Worm (Caenorhabditis elegans) whole organism, L4 larva: ENCODE results near the gene acbp-8.

Experiments
- ceh-62 ChIP-seq: sonication (generic microtip); optimal IDR thresholded peaks from 2 replicates; lab custom pipeline; 2017; ENCODE audit warnings: missing biosample characterization, missing genetic modification characterization
- gei-8 ChIP-seq: fragments of 200-800 bp; sonication (Bioruptor generic); optimal IDR thresholded peaks from 2 replicates; lab custom pipeline; 2018; ENCODE audit warnings: mild to moderate bottlenecking, missing genetic modification characterization, missing compliant biosample characterization
- lin-15B ChIP-seq: fragments of 150-350 bp; sonication (generic microtip); optimal IDR thresholded peaks from 3 replicates; lab custom pipeline; 2014; ENCODE audit warnings: missing biosample characterization, missing genetic modification characterization
- lsy-2 ChIP-seq, 2 experiments: fragments of 150-350 bp in 1 of 2; sonication (generic microtip) in 1 of 2; optimal IDR thresholded peaks; 2 replicates each; lab custom pipeline; 2014 to 2017; ENCODE audit warnings: missing biosample characterization in 2 of 2, missing genetic modification characterization in 2 of 2
- mxl-2 ChIP-seq: fragments of 200-800 bp; sonication (Bioruptor generic); conservative IDR thresholded peaks from 2 replicates; pipeline ENCODE4 v1.3.6; 2022; ENCODE audit warnings: missing genetic modification reagents, missing genetic modification characterization, missing compliant biosample characterization
- nhr-11 ChIP-seq: fragments of 150-350 bp; optimal IDR thresholded peaks from 2 replicates; lab custom pipeline; 2014; ENCODE audit warnings: missing biosample characterization, missing genetic modification characterization

ce11 chrIII:2636137-2636536, 7.3 kb downstream of the acbp-8 start, which contains the start of gene zmp-2:
- TF ChIP-seq lin-15B (tag; lab: Kevin White, UChicago) (no peak), lsy-2 (tag; optimal IDR thresholded peaks at IDR 0.05; lab: Kevin White, UChicago) (no peak), mxl-2 (no peak), nhr-11 (tag; lab: Kevin White, UChicago) (no peak), ceh-62 (no peak), gei-8 (GFP tag; lab: Kevin White, UChicago) (no peak)
